Fruit fly (Drosophila melanogaster) whole organism, prepupa: ENCODE measurements around the gene Rev1.

Source experiments
- Blimp-1 ChIP-seq: fragments of 200-800 bp; sonication (Bioruptor generic); optimal IDR thresholded peaks from 3 replicates; lab custom pipeline; 2017; ENCODE audit warnings: missing biosample characterization, missing genetic modification characterization, mild to moderate bottlenecking, moderate library complexity, missing genetic modification reagents
- CG10631 ChIP-seq: fragments of 200-800 bp; sonication (Bioruptor generic); optimal IDR thresholded peaks from 2 replicates; lab custom pipeline; 2016; ENCODE audit warnings: missing biosample characterization, missing genetic modification characterization
- CG10669 ChIP-seq: fragments of 200-800 bp; sonication (Bioruptor generic); optimal IDR thresholded peaks from 3 replicates; lab custom pipeline; 2018; ENCODE audit warnings: missing biosample characterization, mild to moderate bottlenecking, missing genetic modification characterization, moderate library complexity
- CG11294 ChIP-seq: fragments of 200-800 bp; sonication (Bioruptor generic); IDR thresholded peaks from 2 replicates; pipeline ENCODE4 v1.3.6; 2022; ENCODE audit warnings: missing biosample characterization, missing genetic modification characterization
- CG11902 ChIP-seq: fragments of 200-800 bp; sonication (Bioruptor generic); optimal IDR thresholded peaks from 3 replicates; lab custom pipeline; 2016; ENCODE audit warnings: missing biosample characterization, missing genetic modification characterization
- CG15336 ChIP-seq: fragments of 200-800 bp; sonication (Bioruptor generic); IDR thresholded peaks from 2 replicates; pipeline ENCODE4 v1.3.6; 2022; ENCODE audit warnings: missing biosample characterization, missing genetic modification characterization
- CG1621 ChIP-seq: fragments of 200-800 bp; sonication (Bioruptor generic); optimal IDR thresholded peaks from 3 replicates; lab custom pipeline; 2018; ENCODE audit warnings: missing biosample characterization, mild to moderate bottlenecking, missing genetic modification characterization
- CG16779 ChIP-seq: fragments of 200-800 bp; sonication (Bioruptor generic); optimal IDR thresholded peaks from 3 replicates; lab custom pipeline; 2017; ENCODE audit warnings: missing biosample characterization, mild to moderate bottlenecking, missing genetic modification characterization
- CG3032 ChIP-seq: fragments of 200-800 bp; optimal IDR thresholded peaks from 2 replicates; lab custom pipeline; 2019; ENCODE audit warnings: missing biosample characterization, mild to moderate bottlenecking, missing genetic modification characterization, moderate library complexity
- CG32006 ChIP-seq: fragments of 200-800 bp; sonication (Bioruptor generic); optimal IDR thresholded peaks from 3 replicates; lab custom pipeline; 2017; ENCODE audit warnings: missing biosample characterization, mild to moderate bottlenecking, missing genetic modification characterization
- CG34406 ChIP-seq: fragments of 200-800 bp; sonication (Bioruptor generic); optimal IDR thresholded peaks from 3 replicates; lab custom pipeline; 2016; ENCODE audit warnings: missing biosample characterization, missing genetic modification characterization
- CG3919 ChIP-seq: fragments of 200-800 bp; sonication (Bioruptor generic); optimal IDR thresholded peaks from 3 replicates; lab custom pipeline; 2016; ENCODE audit warnings: missing biosample characterization, missing genetic modification characterization
- CG4318 ChIP-seq: fragments of 200-800 bp; sonication (Bioruptor generic); optimal IDR thresholded peaks from 3 replicates; lab custom pipeline; 2017; ENCODE audit warnings: missing biosample characterization, mild to moderate bottlenecking, missing genetic modification characterization
- CG6163 ChIP-seq: fragments of 200-800 bp; sonication (Bioruptor generic); IDR thresholded peaks from 3 replicates; pipeline ENCODE4 v1.3.6; 2022; ENCODE audit warnings: missing biosample characterization, missing genetic modification characterization
- CG6276 ChIP-seq: fragments of 200-800 bp; sonication (Bioruptor generic); optimal IDR thresholded peaks from 2 replicates; lab custom pipeline; 2017; ENCODE audit warnings: missing biosample characterization, mild to moderate bottlenecking, missing genetic modification characterization
- CG6808 ChIP-seq: fragments of 200-800 bp; sonication (Bioruptor generic); optimal IDR thresholded peaks from 3 replicates; lab custom pipeline; 2017; ENCODE audit warnings: missing biosample characterization, missing genetic modification characterization, mild to moderate bottlenecking, moderate library complexity, missing genetic modification reagents
- CG7368 ChIP-seq: fragments of 200-800 bp; sonication (Bioruptor generic); optimal IDR thresholded peaks from 3 replicates; lab custom pipeline; 2016; ENCODE audit warnings: missing biosample characterization, missing genetic modification characterization
- CG8119 ChIP-seq: fragments of 200-800 bp; sonication (Bioruptor generic); IDR thresholded peaks from 3 replicates; pipeline ENCODE4 v1.3.6; 2022; ENCODE audit warnings: missing biosample characterization, missing genetic modification characterization
- CG8632 ChIP-seq: fragments of 200-800 bp; sonication (Bioruptor generic); optimal IDR thresholded peaks from 3 replicates; lab custom pipeline; 2016; ENCODE audit warnings: missing biosample characterization, missing genetic modification characterization
- Eip78C ChIP-seq: fragments of 200-800 bp; sonication (Bioruptor generic); peaks from one replicate; lab custom pipeline; 2016; ENCODE audit warnings: missing biosample characterization, missing genetic modification characterization
- Ets21C ChIP-seq: fragments of 200-800 bp; sonication (Bioruptor generic); optimal IDR thresholded peaks from 3 replicates; lab custom pipeline; 2016; ENCODE audit warnings: missing biosample characterization, missing genetic modification characterization
- Ets96B ChIP-seq: fragments of 200-800 bp; optimal IDR thresholded peaks from 2 replicates; lab custom pipeline; 2019; ENCODE audit warnings: missing biosample characterization, mild to moderate bottlenecking, missing genetic modification characterization, moderate library complexity
- Hr38 ChIP-seq: sonication (Bioruptor generic); optimal IDR thresholded peaks from 2 replicates; lab custom pipeline; 2016; ENCODE audit warnings: missing biosample characterization, missing genetic modification characterization
- Hr39 ChIP-seq: fragments of 200-800 bp; sonication (Bioruptor generic); optimal IDR thresholded peaks from 2 replicates; lab custom pipeline; 2016; ENCODE audit warnings: missing biosample characterization, missing genetic modification characterization
- Lpt ChIP-seq: fragments of 200-800 bp; sonication (Bioruptor generic); optimal IDR thresholded peaks from 3 replicates; lab custom pipeline; 2016; ENCODE audit warnings: missing biosample characterization, missing genetic modification characterization
- Met ChIP-seq: fragments of 200-800 bp; sonication (Bioruptor generic); optimal IDR thresholded peaks from 3 replicates; lab custom pipeline; 2016; ENCODE audit warnings: missing biosample characterization, missing genetic modification characterization
- OdsH ChIP-seq: fragments of 200-800 bp; sonication (Bioruptor generic); optimal IDR thresholded peaks from 3 replicates; lab custom pipeline; 2016; ENCODE audit warnings: missing biosample characterization, missing genetic modification characterization
- Smox ChIP-seq: fragments of 200-800 bp; sonication (Bioruptor generic); optimal IDR thresholded peaks from 3 replicates; lab custom pipeline; 2016; ENCODE audit warnings: missing biosample characterization, missing genetic modification characterization
- Sox14 ChIP-seq: fragments of 200-800 bp; sonication (Bioruptor generic); optimal IDR thresholded peaks from 3 replicates; lab custom pipeline; 2016; ENCODE audit warnings: missing biosample characterization, missing genetic modification characterization
- Sox15 ChIP-seq: fragments of 200-800 bp; sonication (Bioruptor generic); optimal IDR thresholded peaks from 3 replicates; lab custom pipeline; 2016; ENCODE audit warnings: missing biosample characterization, missing genetic modification characterization
- achi ChIP-seq: fragments of 200-800 bp; sonication (Bioruptor generic); optimal IDR thresholded peaks from 3 replicates; lab custom pipeline; 2016; ENCODE audit warnings: missing biosample characterization, missing genetic modification characterization
- acj6 ChIP-seq: fragments of 200-800 bp; sonication (Bioruptor generic); optimal IDR thresholded peaks from 3 replicates; lab custom pipeline; 2016; ENCODE audit warnings: missing biosample characterization, missing genetic modification characterization
- cyc ChIP-seq: fragments of 200-800 bp; sonication (Bioruptor generic); optimal IDR thresholded peaks from 3 replicates; lab custom pipeline; 2016; ENCODE audit warnings: missing biosample characterization, missing genetic modification characterization
- dac ChIP-seq: fragments of 200-800 bp; sonication (Bioruptor generic); optimal IDR thresholded peaks from 2 replicates; lab custom pipeline; 2017; ENCODE audit warnings: missing biosample characterization, mild to moderate bottlenecking, missing genetic modification characterization
- dsx ChIP-seq: fragments of 200-800 bp; optimal IDR thresholded peaks from 3 replicates; lab custom pipeline; 2019; ENCODE audit warnings: missing biosample characterization, mild to moderate bottlenecking, missing genetic modification characterization, moderate library complexity; ENCODE audit not compliant: poor library complexity, severe bottlenecking
- eg ChIP-seq: fragments of 200-800 bp; sonication (Bioruptor generic); IDR thresholded peaks from 3 replicates; pipeline ENCODE4 v1.3.6; 2022; ENCODE audit warnings: missing biosample characterization, missing genetic modification characterization
- fd59A ChIP-seq: fragments of 200-800 bp; sonication (Bioruptor generic); optimal IDR thresholded peaks from 2 replicates; lab custom pipeline; 2017; ENCODE audit warnings: missing biosample characterization, mild to moderate bottlenecking, missing genetic modification characterization, missing genetic modification reagents
- fd85E ChIP-seq: fragments of 200-800 bp; sonication (Bioruptor generic); optimal IDR thresholded peaks from 3 replicates; lab custom pipeline; 2016; ENCODE audit warnings: missing biosample characterization, missing genetic modification characterization
- lz ChIP-seq: fragments of 200-800 bp; sonication (Bioruptor generic); optimal IDR thresholded peaks from 3 replicates; lab custom pipeline; 2016; ENCODE audit warnings: missing biosample characterization, missing genetic modification characterization
- net ChIP-seq: fragments of 200-800 bp; sonication (Bioruptor generic); optimal IDR thresholded peaks from 3 replicates; lab custom pipeline; 2016; ENCODE audit warnings: missing biosample characterization, missing genetic modification characterization
- pdm3 ChIP-seq: fragments of 200-800 bp; sonication (Bioruptor generic); optimal IDR thresholded peaks from 3 replicates; lab custom pipeline; 2016; ENCODE audit warnings: missing biosample characterization, missing genetic modification characterization
- salr ChIP-seq, 2 experiments: fragments of 200-800 bp; sonication (Bioruptor generic); optimal IDR thresholded peaks; 3 replicates each; lab custom pipeline; 2016 to 2018; ENCODE audit warnings: missing biosample characterization in 2 of 2, missing genetic modification characterization in 2 of 2, mild to moderate bottlenecking in 1 of 2
- spab ChIP-seq: fragments of 200-800 bp; sonication (Bioruptor generic); optimal IDR thresholded peaks from 2 replicates; lab custom pipeline; 2017; ENCODE audit warnings: missing biosample characterization, mild to moderate bottlenecking, missing genetic modification characterization, missing genetic modification reagents
- vri ChIP-seq: fragments of 200-800 bp; sonication (Bioruptor generic); optimal IDR thresholded peaks from 3 replicates; lab custom pipeline; 2016; ENCODE audit warnings: missing biosample characterization, mild to moderate bottlenecking, missing genetic modification characterization

The Rev1 gene

DNA sequence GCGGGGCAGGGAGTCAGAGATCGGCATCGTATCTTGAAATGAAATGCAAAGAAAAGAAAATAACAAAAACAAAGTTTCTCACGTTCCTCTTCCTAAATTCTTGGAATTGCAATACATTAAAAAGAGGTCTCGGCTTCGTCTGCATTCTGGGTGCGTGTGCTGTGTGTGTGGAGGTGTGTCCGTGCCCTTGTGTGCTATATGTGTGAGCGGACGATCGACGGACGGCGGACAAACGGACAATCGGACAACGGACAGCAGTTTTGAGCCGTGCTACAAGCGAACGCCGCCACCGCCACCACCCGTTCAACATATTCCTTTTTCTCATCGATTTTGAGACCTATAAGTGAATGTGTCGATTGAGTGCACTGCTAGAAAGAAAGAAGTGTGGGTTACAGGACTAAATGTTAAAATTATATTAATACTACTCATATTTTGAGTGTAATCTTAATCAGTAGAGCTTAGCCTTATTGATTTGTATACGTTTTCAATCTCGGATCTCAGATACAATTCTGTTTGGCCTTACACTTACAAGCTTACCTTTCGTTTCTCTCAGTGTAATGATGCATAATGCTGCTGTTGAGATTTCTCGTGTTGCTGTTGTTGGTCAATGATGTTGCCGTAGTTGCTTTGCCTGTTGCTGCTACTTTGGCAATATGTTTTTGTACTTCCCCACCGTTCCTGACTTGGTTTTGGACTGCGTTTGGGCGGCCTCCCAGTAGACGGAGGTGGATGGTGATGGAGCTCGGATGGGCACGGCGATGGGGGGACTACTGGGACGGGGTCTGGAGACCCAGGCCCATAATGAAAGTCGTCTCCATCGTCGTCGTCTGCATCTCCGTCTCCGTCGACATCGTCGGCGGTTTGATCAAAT lies 32.8 kb upstream of the Rev1 start (continued):
- TF ChIP-seq CG1621 (tag; lab: Kevin White, UChicago) (peak; percentile 94), CG11294 (GFP tag; lab: Robert Waterston, UW) (peak; percentile 53; the same call in 1 of the 2 replicates), Hr38 (GFP tag; lab: Kevin White, UChicago) (no peak), cyc (GFP tag; lab: Kevin White, UChicago) (peak; percentile 93), Met (GFP tag; lab: Kevin White, UChicago) (peak; percentile 97), CG4318 (GFP tag; lab: Kevin White, UChicago) (peak; percentile 83), Ets21C (GFP tag; lab: Kevin White, UChicago) (peak; percentile 89), CG34406 (GFP tag; lab: Kevin White, UChicago) (peak; percentile 92), CG6808 (GFP tag; lab: Kevin White, UChicago) (peak; percentile 94), spab (peak; percentile 94), acj6 (GFP tag; lab: Kevin White, UChicago) (peak; percentile 95), Blimp-1 (GFP tag; lab: Kevin White, UChicago) (peak; percentile 92), eg (GFP tag; lab: Robert Waterston, UW) (peak; percentile 74), dsx (GFP tag; lab: Kevin White, UChicago) (peak; percentile 95), lz (GFP tag; lab: Kevin White, UChicago) (peak; percentile 95), Lpt (GFP tag; lab: Kevin White, UChicago) (peak; percentile 77), CG10631 (GFP tag; lab: Kevin White, UChicago) (peak; percentile 94), CG11902 (peak; percentile 86), CG32006 (GFP tag; lab: Kevin White, UChicago) (peak; percentile 89), achi (GFP tag; lab: Kevin White, UChicago) (peak; percentile 93), CG6276 (GFP tag; lab: Kevin White, UChicago) (peak; percentile 82), dac (GFP tag; lab: Kevin White, UChicago) (peak; percentile 69), CG3032 (tag; lab: Kevin White, UChicago) (peak; percentile 96), CG6163 (GFP tag; lab: Robert Waterston, UW) (peak; percentile 94), salr (GFP tag; optimal IDR thresholded peaks at IDR 0.05; lab: Kevin White, UChicago) (peak; percentile 82 to 91), Eip78C (peak; percentile 99)

DNA sequence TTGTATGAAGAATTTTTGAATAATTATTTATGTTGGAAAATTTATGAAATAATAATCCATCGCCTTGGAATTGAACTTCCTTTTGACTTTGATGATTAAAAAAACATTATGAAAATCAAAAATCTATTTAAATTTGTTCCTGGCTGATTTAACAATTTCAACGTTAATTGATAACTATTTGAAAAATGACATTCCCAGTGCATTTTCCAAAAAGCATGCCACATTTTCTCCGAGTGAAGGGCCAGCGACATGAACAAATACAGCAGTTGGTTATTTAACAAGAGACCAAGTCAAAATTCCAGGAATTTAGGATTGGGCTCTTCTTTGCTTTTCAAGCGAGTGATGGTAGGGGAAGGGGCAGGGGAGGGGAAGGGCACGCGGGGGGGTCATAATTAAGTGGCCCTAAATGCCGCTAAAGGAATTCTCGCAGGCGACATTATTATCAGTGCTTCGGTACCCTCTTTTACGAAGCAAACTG lies 31.8 kb upstream of the Rev1 start:
- TF ChIP-seq Hr39 (GFP tag; lab: Kevin White, UChicago) (peak; percentile 74), CG6808 (GFP tag; lab: Kevin White, UChicago) (peak; percentile 85), CG34406 (GFP tag; lab: Kevin White, UChicago) (peak; percentile 59), CG10669 (GFP tag; lab: Kevin White, UChicago) (peak; percentile 82), CG8119 (peak; percentile 68), Eip78C (peak; percentile 93), CG8632 (peak; percentile 54), CG6276 (GFP tag; lab: Kevin White, UChicago) (peak; percentile 26), CG32006 (GFP tag; lab: Kevin White, UChicago) (peak; percentile 67), CG6163 (GFP tag; lab: Robert Waterston, UW) (peak; percentile 49; the same call in 2 of the 3 replicates), fd59A (GFP tag; lab: Kevin White, UChicago) (peak; percentile 85), pdm3 (GFP tag; lab: Kevin White, UChicago) (peak; percentile 68), CG1621 (tag; lab: Kevin White, UChicago) (peak; percentile 72), CG7368 (peak; percentile 31), vri (GFP tag; lab: Kevin White, UChicago) (peak; percentile 55), Sox15 (GFP tag; lab: Kevin White, UChicago) (peak; percentile 28), OdsH (GFP tag; lab: Kevin White, UChicago) (peak; percentile 77), Ets96B (tag; lab: Kevin White, UChicago) (peak; percentile 88), Hr38 (GFP tag; lab: Kevin White, UChicago) (no peak), eg (GFP tag; lab: Robert Waterston, UW) (peak; percentile 33; the same call in 1 of the 3 replicates), Smox (GFP tag; lab: Kevin White, UChicago) (peak; percentile 68), dac (GFP tag; lab: Kevin White, UChicago) (no peak), net (GFP tag; lab: Kevin White, UChicago) (peak; percentile 59), CG11294 (GFP tag; lab: Robert Waterston, UW) (no peak), CG4318 (GFP tag; lab: Kevin White, UChicago) (peak; percentile 35), Sox14 (GFP tag; lab: Kevin White, UChicago) (peak; percentile 77), fd85E (no peak), CG3919 (GFP tag; lab: Kevin White, UChicago) (peak; percentile 72), dsx (GFP tag; lab: Kevin White, UChicago) (peak; percentile 65), CG3032 (tag; lab: Kevin White, UChicago) (peak; percentile 89), CG16779 (tag; lab: Kevin White, UChicago) (peak; percentile 67), CG15336 (GFP tag; lab: Robert Waterston, UW) (peak; percentile 63), acj6 (GFP tag; lab: Kevin White, UChicago) (peak; percentile 74)
